Worm (Caenorhabditis elegans) whole organism, L3 larva: ENCODE measurements around the gene grk-2.

Experiments used
- aly-2 ChIP-seq: fragments of 150-350 bp; optimal IDR thresholded peaks from 2 replicates; lab custom pipeline; 2014; ENCODE audit warnings: missing biosample characterization, missing genetic modification characterization
- ama-1 ChIP-seq: fragments of 150-350 bp; optimal IDR thresholded peaks from 2 replicates; lab custom pipeline; 2018
- ceh-82 ChIP-seq: fragments of 150-350 bp; optimal IDR thresholded peaks from 2 replicates; lab custom pipeline; 2014; ENCODE audit warnings: missing biosample characterization, missing genetic modification characterization
- ceh-9 ChIP-seq: sonication (generic microtip); optimal IDR thresholded peaks from 2 replicates; lab custom pipeline; 2018; ENCODE audit warnings: missing biosample characterization, missing genetic modification characterization
- daf-12 ChIP-seq: fragments of 150-350 bp; optimal IDR thresholded peaks from 2 replicates; lab custom pipeline; 2014; ENCODE audit warnings: missing biosample characterization, missing genetic modification reagents, missing genetic modification characterization
- egl-27 ChIP-seq: sonication (generic microtip); optimal IDR thresholded peaks from 4 replicates; lab custom pipeline; 2017; ENCODE audit warnings: missing biosample characterization, missing genetic modification reagents, missing genetic modification characterization
- egl-5 ChIP-seq: fragments of 150-350 bp; optimal IDR thresholded peaks from 2 replicates; lab custom pipeline; 2017; ENCODE audit warnings: missing biosample characterization, missing genetic modification reagents, missing genetic modification characterization, inconsistent platforms
- elt-1 ChIP-seq: fragments of 150-350 bp; optimal IDR thresholded peaks from 2 replicates; lab custom pipeline; 2014; ENCODE audit warnings: missing biosample characterization, missing genetic modification characterization
- elt-2 ChIP-seq: sonication (generic microtip); optimal IDR thresholded peaks from 2 replicates; lab custom pipeline; 2016; ENCODE audit warnings: missing genetic modification reagents, mild to moderate bottlenecking, missing genetic modification characterization, missing compliant biosample characterization
- eor-1 ChIP-seq, 2 experiments: fragments of 150-350 bp; optimal IDR thresholded peaks; 2 replicates each; lab custom pipeline; 2014 to 2018; ENCODE audit warnings: missing biosample characterization in 2 of 2, missing genetic modification characterization in 2 of 2
- fkh-10 ChIP-seq: sonication (generic microtip); optimal IDR thresholded peaks from 2 replicates; lab custom pipeline; 2017; ENCODE audit warnings: missing biosample characterization, missing genetic modification reagents, missing genetic modification characterization
- hmg-11 ChIP-seq: sonication (generic microtip); optimal IDR thresholded peaks from 2 replicates; lab custom pipeline; 2016; ENCODE audit warnings: missing genetic modification characterization, missing compliant biosample characterization
- jun-1 ChIP-seq: fragments of 150-350 bp; optimal IDR thresholded peaks from 2 replicates; lab custom pipeline; 2014; ENCODE audit warnings: missing biosample characterization, missing genetic modification reagents, missing genetic modification characterization
- lin-15B ChIP-seq: fragments of 150-350 bp; optimal IDR thresholded peaks from 2 replicates; lab custom pipeline; 2014; ENCODE audit warnings: missing biosample characterization, missing genetic modification characterization
- lin-39 ChIP-seq: fragments of 150-350 bp; optimal IDR thresholded peaks from 2 replicates; lab custom pipeline; 2018; ENCODE audit warnings: missing biosample characterization, missing genetic modification reagents, missing genetic modification characterization
- lsy-12 ChIP-seq: sonication (generic microtip); optimal IDR thresholded peaks from 2 replicates; lab custom pipeline; 2016; ENCODE audit warnings: mild to moderate bottlenecking, missing genetic modification characterization, missing compliant biosample characterization
- nfya-1 ChIP-seq: sonication (generic microtip); optimal IDR thresholded peaks from 2 replicates; lab custom pipeline; 2017; ENCODE audit warnings: missing genetic modification characterization, mild to moderate bottlenecking, missing compliant biosample characterization, antibody characterized with exemption, moderate library complexity; ENCODE audit not compliant: insufficient read depth
- nhr-11 ChIP-seq: fragments of 150-350 bp; optimal IDR thresholded peaks from 2 replicates; lab custom pipeline; 2014; ENCODE audit warnings: missing biosample characterization, missing genetic modification characterization
- nhr-12 ChIP-seq: fragments of 150-350 bp; optimal IDR thresholded peaks from 2 replicates; lab custom pipeline; 2014; ENCODE audit warnings: missing biosample characterization, missing genetic modification characterization
- nhr-23 ChIP-seq: fragments of 150-350 bp; optimal IDR thresholded peaks from 2 replicates; lab custom pipeline; 2014; ENCODE audit warnings: missing biosample characterization, missing genetic modification reagents, missing genetic modification characterization
- nhr-237 ChIP-seq: fragments of 150-350 bp; optimal IDR thresholded peaks from 2 replicates; lab custom pipeline; 2014; ENCODE audit warnings: missing biosample characterization, missing genetic modification characterization
- nhr-28 ChIP-seq: fragments of 150-350 bp; optimal IDR thresholded peaks from 2 replicates; lab custom pipeline; 2014; ENCODE audit warnings: missing biosample characterization, missing genetic modification characterization
- nhr-43 ChIP-seq: sonication (generic microtip); optimal IDR thresholded peaks from 2 replicates; lab custom pipeline; 2016; ENCODE audit warnings: mild to moderate bottlenecking, missing genetic modification characterization, missing compliant biosample characterization; ENCODE audit not compliant: poor library complexity, severe bottlenecking
- nhr-67 ChIP-seq: fragments of 150-350 bp; optimal IDR thresholded peaks from 2 replicates; lab custom pipeline; 2014; ENCODE audit warnings: missing biosample characterization, missing genetic modification characterization
- nhr-76 ChIP-seq: fragments of 150-350 bp; sonication (generic microtip); optimal IDR thresholded peaks from 5 replicates; lab custom pipeline; 2014; ENCODE audit warnings: missing biosample characterization, missing genetic modification characterization
- pha-4 ChIP-seq: fragments of 150-350 bp; optimal IDR thresholded peaks from 2 replicates; lab custom pipeline; 2014; ENCODE audit warnings: missing biosample characterization, missing genetic modification reagents, missing genetic modification characterization
- pqm-1 ChIP-seq: fragments of 150-350 bp; optimal IDR thresholded peaks from 2 replicates; lab custom pipeline; 2017; ENCODE audit warnings: missing biosample characterization, missing genetic modification characterization, inconsistent platforms
- sea-2 ChIP-seq: fragments of 150-350 bp; sonication (generic microtip); optimal IDR thresholded peaks from 4 replicates; lab custom pipeline; 2014; ENCODE audit warnings: missing biosample characterization, missing genetic modification reagents, missing genetic modification characterization
- skn-1 ChIP-seq: fragments of 150-350 bp; optimal IDR thresholded peaks from 2 replicates; lab custom pipeline; 2014; ENCODE audit warnings: missing biosample characterization, missing genetic modification characterization
- snpc-4 ChIP-seq: fragments of 150-350 bp; optimal IDR thresholded peaks from 2 replicates; lab custom pipeline; 2014; ENCODE audit warnings: missing biosample characterization, missing genetic modification characterization
- unc-39 ChIP-seq: sonication (generic microtip); optimal IDR thresholded peaks from 4 replicates; lab custom pipeline; 2017; ENCODE audit warnings: missing biosample characterization, missing genetic modification characterization
- unc-62 ChIP-seq: fragments of 150-350 bp; sonication (generic microtip); optimal IDR thresholded peaks from 4 replicates; lab custom pipeline; 2014; ENCODE audit warnings: missing biosample characterization, missing genetic modification reagents, missing genetic modification characterization
- zag-1 ChIP-seq: fragments of 150-350 bp; optimal IDR thresholded peaks from 2 replicates; lab custom pipeline; 2014; ENCODE audit warnings: missing biosample characterization, missing genetic modification characterization

The grk-2 gene

DNA sequence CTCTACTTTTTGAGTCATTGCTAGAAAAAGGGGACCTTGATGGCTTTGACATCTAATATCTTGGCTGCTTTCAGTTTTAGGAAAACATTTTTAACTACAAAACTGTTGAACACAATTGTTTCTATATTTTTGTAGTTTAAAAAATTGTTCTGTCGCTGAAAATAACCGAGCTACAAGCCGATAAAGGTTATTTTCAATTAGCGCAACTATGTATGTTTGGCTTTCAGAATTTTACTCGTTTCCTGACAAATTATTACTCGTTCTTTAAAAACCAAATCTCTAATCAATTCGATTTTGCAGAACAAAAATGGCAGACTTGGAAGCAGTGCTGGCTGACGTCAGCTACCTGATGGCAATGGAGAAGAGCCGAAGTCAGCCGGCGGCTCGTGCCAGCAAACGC, at the start of gene grk-2:
Gene grk-2, plus strand, starts transcription at position 301 of the 400 bp plus-strand sequence.
- no peak for TF ChIP-seq nhr-237 (tag; lab: Kevin White, UChicago)
- no peak for TF ChIP-seq nhr-67 (tag; lab: Kevin White, UChicago)
- no peak for TF ChIP-seq nhr-76 (tag; lab: Kevin White, UChicago)
- TF ChIP-seq zag-1 (tag; lab: Kevin White, UChicago): no peak
- TF ChIP-seq pqm-1: no peak
- TF ChIP-seq eor-1 (tag; optimal IDR thresholded peaks at IDR 0.05; lab: Kevin White, UChicago): no peak

DNA sequence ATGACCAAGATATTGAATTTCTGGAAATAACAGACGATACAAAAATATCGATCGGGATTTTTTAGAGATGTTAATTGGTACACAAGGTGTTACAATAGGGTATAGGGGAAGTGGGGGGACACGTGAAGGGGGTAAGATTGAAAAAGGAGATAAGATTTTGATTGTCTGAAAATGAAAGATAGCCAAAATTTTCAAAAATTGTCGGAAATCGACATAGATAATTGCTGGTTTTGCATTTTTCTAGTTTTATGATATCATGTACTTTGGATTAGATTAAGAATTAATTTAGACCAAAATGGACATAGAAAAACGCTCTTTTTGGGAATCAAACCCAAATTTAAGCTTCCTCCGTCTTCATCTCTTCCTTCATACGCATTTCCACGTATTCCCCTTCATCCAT, 48.1 kb upstream of the grk-2 start, which contains the start of gene T19C3.5:
Gene T19C3.5, minus strand, starts transcription at position 101 of the 400 bp plus-strand sequence.
- TF ChIP-seq lin-39 (tag; lab: Kevin White, UChicago) (no peak), ceh-9 (tag; lab: Kevin White, UChicago) (no peak), nhr-43 (tag; lab: Kevin White, UChicago) (no peak), unc-62 (no peak), nhr-67 (tag; lab: Kevin White, UChicago) (no peak), ama-1 (lab: Kevin White, UChicago) (no peak), egl-27 (tag; lab: Kevin White, UChicago) (no peak)

ce11 chrIII:631421-631820, 44.5 kb upstream of the grk-2 start, which contains the start of gene T19C3.6:
Gene T19C3.6, minus strand, starts transcription at chrIII:631521.
- TF ChIP-seq ceh-9 (tag; lab: Kevin White, UChicago) (no peak), egl-5 (tag; lab: Kevin White, UChicago) (no peak), nhr-43 (tag; lab: Kevin White, UChicago) (no peak), ama-1 (lab: Kevin White, UChicago) (no peak), skn-1 (tag; lab: Kevin White, UChicago) (no peak), lsy-12 (tag; lab: Kevin White, UChicago) (no peak), unc-62 (no peak), nhr-23 (tag; lab: Kevin White, UChicago) (no peak), nhr-11 (tag; lab: Kevin White, UChicago) (no peak), elt-2 (tag; lab: Kevin White, UChicago) (no peak), nhr-67 (tag; lab: Kevin White, UChicago) (no peak), egl-27 (tag; lab: Kevin White, UChicago) (no peak), lin-15B (tag; lab: Kevin White, UChicago) (no peak), nhr-28 (tag; lab: Kevin White, UChicago) (no peak), daf-12 (tag; lab: Kevin White, UChicago) (no peak), nhr-12 (no peak), aly-2 (tag; lab: Kevin White, UChicago) (no peak)
- TF ChIP-seq, all 47 proteins: peak for 0

ce11 chrIII:634618-635017, 41.3 kb upstream of the grk-2 start, which contains the start of gene fem-2:
Gene fem-2, minus strand, starts transcription at chrIII:634626.
- TF ChIP-seq nhr-23 (tag; lab: Kevin White, UChicago) (peak; percentile 23), lin-15B (tag; lab: Kevin White, UChicago) (peak; percentile 22), jun-1 (tag; lab: Kevin White, UChicago) (no peak), sea-2 (GFP tag; lab: Kevin White, UChicago) (no peak), snpc-4 (peak; percentile 11), lin-39 (tag; lab: Kevin White, UChicago) (peak; percentile 8), hmg-11 (tag; lab: Kevin White, UChicago) (peak; percentile 56), pha-4 (tag; lab: Kevin White, UChicago) (peak; percentile 46), nfya-1 (tag; lab: Kevin White, UChicago) (peak; percentile 41)

DNA sequence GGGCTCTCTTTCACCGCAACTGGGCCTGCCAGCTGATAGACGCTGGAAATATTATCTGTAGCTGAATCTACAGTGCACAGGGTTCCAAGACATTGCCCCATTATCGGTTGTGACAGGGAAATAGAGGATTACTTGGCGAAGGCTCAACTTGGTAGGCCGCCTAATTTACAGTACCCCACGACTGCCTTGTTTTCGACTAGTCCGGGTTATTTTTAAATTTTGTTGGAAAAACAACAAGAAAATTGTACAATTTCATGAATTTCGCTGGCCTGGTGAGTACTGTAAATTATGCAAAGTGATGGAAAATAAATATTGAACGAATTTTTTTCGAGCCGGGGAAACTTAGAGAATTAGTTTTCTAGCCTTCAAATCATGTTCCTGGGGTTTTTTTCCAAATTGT, 39.9 kb upstream of the grk-2 start, which contains the start of gene T19C3.7:
Gene T19C3.7, minus strand, starts transcription at position 101 of the 400 bp plus-strand sequence.
- TF ChIP-seq fkh-10 (GFP tag; lab: Kevin White, UChicago) (no peak), hmg-11 (tag; lab: Kevin White, UChicago) (no peak), ceh-82 (tag; lab: Kevin White, UChicago) (no peak), lin-39 (tag; lab: Kevin White, UChicago) (no peak), unc-39 (tag; lab: Kevin White, UChicago) (no peak), egl-5 (tag; lab: Kevin White, UChicago) (no peak), elt-1 (no peak), nfya-1 (tag; lab: Kevin White, UChicago) (no peak), lin-15B (tag; lab: Kevin White, UChicago) (no peak), nhr-237 (tag; lab: Kevin White, UChicago) (no peak), skn-1 (tag; lab: Kevin White, UChicago) (no peak), nhr-43 (tag; lab: Kevin White, UChicago) (no peak), jun-1 (tag; lab: Kevin White, UChicago) (no peak), elt-2 (tag; lab: Kevin White, UChicago) (no peak), ama-1 (lab: Kevin White, UChicago) (no peak), pqm-1 (no peak)
- TF ChIP-seq, all 47 proteins: peak for 0
